Worm (Caenorhabditis elegans): ENCODE results near the gene gpx-5.
A peak's percentile ranks its signal among the peaks of the same experiment; 100 is the strongest.

gpx-5 gene

ce11 chrX:9548011-9548795 lies 36.3 kb upstream of the gpx-5 start (continued):
- TF ChIP-seq daf-12 (tag; optimal IDR thresholded peaks at IDR 0.05) (no peak), vab-7 (GFP tag; IDR thresholded peaks at IDR 0.05) (no peak), nhr-77 (tag; optimal IDR thresholded peaks at IDR 0.05) (no peak), tra-1 (GFP tag; IDR thresholded peaks at IDR 0.05) (no peak), nhr-41 (GFP tag; IDR thresholded peaks at IDR 0.05) (no peak), ztf-7 (tag; optimal IDR thresholded peaks at IDR 0.05) (no peak), ceh-44 (GFP tag; IDR thresholded peaks at IDR 0.05) (no peak), ceh-20 (GFP tag; IDR thresholded peaks at IDR 0.05) (no peak), nhr-10 (tag; optimal IDR thresholded peaks at IDR 0.05) (no peak), pqm-1 (tag; optimal IDR thresholded peaks at IDR 0.05) (no peak), rbr-2 (tag; optimal IDR thresholded peaks at IDR 0.05) (no peak), arid-1 (GFP tag; conservative IDR thresholded peaks at IDR 0.05) (no peak), ces-1 (GFP tag; optimal IDR thresholded peaks at IDR 0.05) (no peak), pha-4 (GFP tag; IDR thresholded peaks at IDR 0.05) (no peak), pha-4 (tag; optimal IDR thresholded peaks at IDR 0.05) (peak; percentile 15), mxl-2 (GFP tag; conservative IDR thresholded peaks at IDR 0.05) (no peak), unc-62 (GFP tag; optimal IDR thresholded peaks at IDR 0.05 in 1 of 2) (peak in 1 of 2 experiments; percentile 25), unc-62 (tag; optimal IDR thresholded peaks at IDR 0.05) (no peak)

ce11 chrX:9548890-9549289 lies 35.6 kb upstream of the gpx-5 start:
- TF ChIP-seq mxl-3 (GFP tag; optimal IDR thresholded peaks at IDR 0.05), result peak; percentile 3
- peak; percentile 32 for TF ChIP-seq hlh-11 (tag; optimal IDR thresholded peaks at IDR 0.05)
- TF ChIP-seq nhr-76 (tag; optimal IDR thresholded peaks at IDR 0.05), result no peak
- TF ChIP-seq daf-8 (GFP tag; IDR thresholded peaks at IDR 0.05), result no peak
- TF ChIP-seq lin-13 (GFP tag; optimal IDR thresholded peaks at IDR 0.05), result no peak
- no peak for TF ChIP-seq nhr-77 (tag; optimal IDR thresholded peaks at IDR 0.05)
- no peak for TF ChIP-seq hif-1 (tag; optimal IDR thresholded peaks at IDR 0.05)
- TF ChIP-seq nhr-28 (tag; optimal IDR thresholded peaks at IDR 0.05), result peak; percentile 67
- no peak for TF ChIP-seq F37D6.2 (tag; optimal IDR thresholded peaks at IDR 0.05)
- no peak for TF ChIP-seq daf-16 (GFP tag; optimal IDR thresholded peaks at IDR 0.05)
- peak; percentile 14 for TF ChIP-seq daf-16 (tag; optimal IDR thresholded peaks at IDR 0.05)
- no peak for TF ChIP-seq nhr-102 (tag; optimal IDR thresholded peaks at IDR 0.05)
- TF ChIP-seq Y75B8A.6 (GFP tag; IDR thresholded peaks at IDR 0.05), result no peak
- TF ChIP-seq fos-1 (tag; optimal IDR thresholded peaks at IDR 0.05), result no peak
- TF ChIP-seq ceh-28 (tag; optimal IDR thresholded peaks at IDR 0.05), result no peak
- TF ChIP-seq mep-1 (tag; optimal IDR thresholded peaks at IDR 0.05), result no peak
- no peak for TF ChIP-seq lsy-2 (tag; optimal IDR thresholded peaks at IDR 0.05)
- no peak for TF ChIP-seq zip-2 (tag; optimal IDR thresholded peaks at IDR 0.05)
- TF ChIP-seq nhr-25 (tag; optimal IDR thresholded peaks at IDR 0.05; ENCODE audit: borderline replicate concordance, insufficient read depth), result peak; percentile 6
- no peak for TF ChIP-seq nhr-111 (GFP tag; optimal IDR thresholded peaks at IDR 0.05)
- no peak for TF ChIP-seq zfp-3 (GFP tag; conservative IDR thresholded peaks at IDR 0.05)
- no peak for TF ChIP-seq ZK337.2 (GFP tag; IDR thresholded peaks at IDR 0.05)
- no peak for TF ChIP-seq unc-130 (GFP tag; optimal IDR thresholded peaks at IDR 0.05)
- TF ChIP-seq nhr-10 (tag; optimal IDR thresholded peaks at IDR 0.05), result no peak
- no peak for TF ChIP-seq daf-12 (tag; optimal IDR thresholded peaks at IDR 0.05)
- TF ChIP-seq dve-1 (tag; optimal IDR thresholded peaks at IDR 0.05; ENCODE audit: insufficient read depth), result peak; percentile 5
- peak; percentile 46 for TF ChIP-seq hlh-30 (tag; optimal IDR thresholded peaks at IDR 0.05; ENCODE audit: insufficient read depth)
- no peak for TF ChIP-seq arid-1 (GFP tag; conservative IDR thresholded peaks at IDR 0.05)
- peak; percentile 19 for TF ChIP-seq nhr-6 (tag; optimal IDR thresholded peaks at IDR 0.05)
- peak in 1 of 2 experiments; percentile 20 for TF ChIP-seq mdl-1 (tag; optimal IDR thresholded peaks at IDR 0.05)
- TF ChIP-seq lin-39 (tag; optimal IDR thresholded peaks at IDR 0.05), result no peak
- peak in 1 of 2 experiments; percentile 91 for TF ChIP-seq unc-62 (GFP tag; optimal IDR thresholded peaks at IDR 0.05 in 1 of 2)
- TF ChIP-seq unc-62 (tag; optimal IDR thresholded peaks at IDR 0.05), result no peak
- TF ChIP-seq php-3 (GFP tag; IDR thresholded peaks at IDR 0.05), result no peak
- TF ChIP-seq snpc-1.2 (GFP tag; IDR thresholded peaks at IDR 0.05), result no peak
- no peak for TF ChIP-seq snpc-4 (tag; optimal IDR thresholded peaks at IDR 0.05)
- peak; percentile 32 for TF ChIP-seq mes-2 (tag; optimal IDR thresholded peaks at IDR 0.05; ENCODE audit: poor library complexity, severe bottlenecking)

Measured in whole organism, L4 larva.